Worm (Caenorhabditis elegans): Measurements from ENCODE around the gene tim-1.

ce11 chrIII:12269807-12270206 lies 19.8 kb upstream of the tim-1 start:
- TF ChIP-seq flt-1 (GFP tag; IDR thresholded peaks at IDR 0.05) (no peak), F13C5.2 (tag; optimal IDR thresholded peaks at IDR 0.05) (no peak), ama-1 (optimal IDR thresholded peaks at IDR 0.05) (no peak), tra-4 (tag; optimal IDR thresholded peaks at IDR 0.05) (no peak), sea-1 (GFP tag; conservative IDR thresholded peaks at IDR 0.05) (no peak), scrt-1 (GFP tag; IDR thresholded peaks at IDR 0.05) (no peak), hnd-1 (tag; optimal IDR thresholded peaks at IDR 0.05) (no peak), ceh-13 (GFP tag; optimal IDR thresholded peaks at IDR 0.05) (no peak), B0310.2 (tag; optimal IDR thresholded peaks at IDR 0.05) (no peak), tbx-37 (GFP tag; conservative IDR thresholded peaks at IDR 0.05) (no peak), tbx-11 (GFP tag; IDR thresholded peaks at IDR 0.05) (no peak), ceh-36 (tag; optimal IDR thresholded peaks at IDR 0.05) (no peak), hmg-4 (GFP tag; optimal IDR thresholded peaks at IDR 0.05) (no peak), hmbx-1 (tag; optimal IDR thresholded peaks at IDR 0.05) (no peak)
